Fruit fly (Drosophila melanogaster): ENCODE results near the gene Tdh.

Tdh gene

dm6 chr3L:20441632-20442469 is 24.9 kb upstream of the Tdh start, which contains the start of gene CG5910 (continued):
- TF ChIP-seq hb (GFP tag; IDR thresholded peaks at IDR 0.05; ENCODE audit: partially characterized antibody) (no peak), twi (tag; optimal IDR thresholded peaks at IDR 0.05) (peak; percentile 80), lmd (GFP tag; IDR thresholded peaks at IDR 0.05) (peak; percentile 84), Blimp-1 (GFP tag; optimal IDR thresholded peaks at IDR 0.05) (no peak), CG15601 (tag; optimal IDR thresholded peaks at IDR 0.05) (peak; percentile 90), Dek (tag; optimal IDR thresholded peaks at IDR 0.05) (peak; percentile 89), CG10321 (GFP tag; IDR thresholded peaks at IDR 0.05) (no peak), CG10462 (GFP tag; optimal IDR thresholded peaks at IDR 0.05) (peak; percentile 35), CG18011 (GFP tag; optimal IDR thresholded peaks at IDR 0.05) (peak; percentile 36), corto (GFP tag; optimal IDR thresholded peaks at IDR 0.05) (no peak), CG2116 (GFP tag; optimal IDR thresholded peaks at IDR 0.05) (peak; percentile 54), zen (tag; optimal IDR thresholded peaks at IDR 0.05) (peak; percentile 84), CG7271 (tag; optimal IDR thresholded peaks at IDR 0.05) (peak; percentile 57), odd (GFP tag; optimal IDR thresholded peaks at IDR 0.05) (peak; percentile 87), hth (optimal IDR thresholded peaks at IDR 0.05) (no peak), abd-A (tag; optimal IDR thresholded peaks at IDR 0.05) (peak; percentile 61), fu2 (GFP tag; optimal IDR thresholded peaks at IDR 0.05) (peak; percentile 4), pb (GFP tag; optimal IDR thresholded peaks at IDR 0.05) (no peak), gcm2 (GFP tag; optimal IDR thresholded peaks at IDR 0.05) (no peak), CG17385 (GFP tag; optimal IDR thresholded peaks at IDR 0.05) (peak; percentile 83), Gug (GFP tag; IDR thresholded peaks at IDR 0.05) (peak; percentile 51; the same call in 1 of the 4 replicates), CG12236 (GFP tag; optimal IDR thresholded peaks at IDR 0.05) (no peak), tap (tag; optimal IDR thresholded peaks at IDR 0.05) (peak; percentile 85), CG34422 (GFP tag; IDR thresholded peaks at IDR 0.05) (peak; percentile 24; the same call in 1 of the 3 replicates), Dip3 (GFP tag; optimal IDR thresholded peaks at IDR 0.05) (no peak), stwl (tag; optimal IDR thresholded peaks at IDR 0.05) (no peak), org-1 (GFP tag; optimal IDR thresholded peaks at IDR 0.05) (peak; percentile 86), CG4617 (GFP tag; optimal IDR thresholded peaks at IDR 0.05; ENCODE audit: borderline replicate concordance) (peak; percentile 38), CG2199 (GFP tag; IDR thresholded peaks at IDR 0.05) (no peak), gsb-n (tag; optimal IDR thresholded peaks at IDR 0.05) (peak; percentile 90), Abd-B (GFP tag; optimal IDR thresholded peaks at IDR 0.05) (peak; percentile 89), ab (GFP tag; optimal IDR thresholded peaks at IDR 0.05) (no peak), CG5245 (GFP tag; optimal IDR thresholded peaks at IDR 0.05) (peak; percentile 62), sens (GFP tag) (peak; percentile 81), shn (GFP tag; optimal IDR thresholded peaks at IDR 0.05) (no peak), CG31441 (GFP tag; IDR thresholded peaks at IDR 0.05) (peak; percentile 95), Hmx (GFP tag; optimal IDR thresholded peaks at IDR 0.05) (no peak), repo (GFP tag; optimal IDR thresholded peaks at IDR 0.05) (no peak), Aef1 (GFP tag; IDR thresholded peaks at IDR 0.05) (peak; percentile 74), Atf-2 (GFP tag; optimal IDR thresholded peaks at IDR 0.05) (peak; percentile 3), bab2 (GFP tag; optimal IDR thresholded peaks at IDR 0.05) (peak; percentile 7), Atf3 (GFP tag; optimal IDR thresholded peaks at IDR 0.05) (peak; percentile 1), TFAM (GFP tag; optimal IDR thresholded peaks at IDR 0.05) (no peak), onecut (GFP tag; IDR thresholded peaks at IDR 0.05) (no peak; the same call in 1 of the 2 replicates), CG8388 (GFP tag; optimal IDR thresholded peaks at IDR 0.05) (peak; percentile 87), esg (GFP tag; conservative IDR thresholded peaks at IDR 0.05) (peak; percentile 70), disco-r (GFP tag; optimal IDR thresholded peaks at IDR 0.05) (no peak), lilli (GFP tag; optimal IDR thresholded peaks at IDR 0.05) (peak; percentile 63), phol (tag; optimal IDR thresholded peaks at IDR 0.05) (peak; percentile 93), CG2202 (tag; optimal IDR thresholded peaks at IDR 0.05) (peak; percentile 68)
